Worm (Caenorhabditis elegans) whole organism, L1 larva: Measurements from ENCODE around the gene T03F7.5.
A peak's percentile ranks its signal among the peaks of the same experiment; 100 is the strongest.

Experiments
- C04F5.9 ChIP-seq: sonication (generic microtip); optimal IDR thresholded peaks from 2 replicates; lab custom pipeline; 2016; ENCODE audit warnings: missing genetic modification characterization, missing compliant biosample characterization
- F16B12.6 ChIP-seq: fragments of 150-350 bp; optimal IDR thresholded peaks from 2 replicates; lab custom pipeline; 2014; ENCODE audit warnings: missing biosample characterization, missing genetic modification characterization
- Y116A8C.19 ChIP-seq: sonication (generic microtip); optimal IDR thresholded peaks from 2 replicates; lab custom pipeline; 2016; ENCODE audit warnings: missing compliant biosample characterization, missing genetic modification characterization, borderline replicate concordance
- ama-1 ChIP-seq: fragments of 150-350 bp; optimal IDR thresholded peaks from 2 replicates; lab custom pipeline; 2014
- blmp-1 ChIP-seq: fragments of 150-350 bp; optimal IDR thresholded peaks from 2 replicates; lab custom pipeline; 2014; ENCODE audit warnings: missing biosample characterization, missing genetic modification characterization
- ceh-63 ChIP-seq: fragments of 200-800 bp; sonication (Bioruptor generic); optimal IDR thresholded peaks from 2 replicates; lab custom pipeline; 2018; ENCODE audit warnings: mild to moderate bottlenecking, missing genetic modification characterization, missing compliant biosample characterization
- ceh-88 ChIP-seq: fragments of 200-800 bp; sonication (Bioruptor generic); IDR thresholded peaks from 2 replicates; pipeline ENCODE4 v1.3.6; 2022; ENCODE audit warnings: missing genetic modification characterization, missing compliant biosample characterization
- efl-1 ChIP-seq, 4 experiments: fragments of 150-350 bp; optimal IDR thresholded peaks in 3 of 4; peaks in 1 of 4; 1 replicate in 1 of 4; 2 replicates in 3 of 4; lab custom pipeline; 2014; ENCODE audit warnings: missing biosample characterization in 2 of 4, missing genetic modification characterization in 2 of 4, missing genetic modification reagents in 2 of 4
- egl-27 ChIP-seq, 2 experiments: fragments of 150-350 bp in 1 of 2; sonication (generic microtip); optimal IDR thresholded peaks; 3 replicates each; lab custom pipeline; 2017 to 2018; ENCODE audit warnings: missing biosample characterization in 2 of 2, missing genetic modification characterization in 2 of 2, missing genetic modification reagents in 2 of 2
- fkh-10 ChIP-seq: sonication (generic microtip); optimal IDR thresholded peaks from 2 replicates; lab custom pipeline; 2017; ENCODE audit warnings: missing biosample characterization, missing genetic modification reagents, missing genetic modification characterization
- fkh-4 ChIP-seq: sonication (generic microtip); optimal IDR thresholded peaks from 2 replicates; lab custom pipeline; 2016; ENCODE audit warnings: missing compliant biosample characterization, missing genetic modification characterization, borderline replicate concordance
- fkh-8 ChIP-seq: sonication (generic microtip); optimal IDR thresholded peaks from 2 replicates; lab custom pipeline; 2016; ENCODE audit warnings: mild to moderate bottlenecking, missing genetic modification characterization, missing compliant biosample characterization
- fos-1 ChIP-seq: fragments of 150-350 bp; optimal IDR thresholded peaks from 2 replicates; lab custom pipeline; 2014; ENCODE audit warnings: missing biosample characterization, missing genetic modification characterization
- irx-1 ChIP-seq: sonication (generic microtip); optimal IDR thresholded peaks from 2 replicates; lab custom pipeline; 2016; ENCODE audit warnings: missing genetic modification characterization, missing compliant biosample characterization
- isw-1 ChIP-seq: fragments of 200-800 bp; sonication (Bioruptor generic); IDR thresholded peaks from 2 replicates; pipeline ENCODE4 v1.3.6; 2022; ENCODE audit warnings: missing genetic modification characterization, missing compliant biosample characterization
- lin-15B ChIP-seq: fragments of 150-350 bp; sonication (generic microtip); optimal IDR thresholded peaks from 3 replicates; lab custom pipeline; 2014; ENCODE audit warnings: missing biosample characterization, missing genetic modification characterization
- lin-35 ChIP-seq, 2 experiments: fragments of 150-350 bp; optimal IDR thresholded peaks; 2 replicates each; lab custom pipeline; 2014; ENCODE audit warnings: missing biosample characterization in 2 of 2, missing genetic modification characterization in 2 of 2, missing genetic modification reagents in 2 of 2
- lin-39 ChIP-seq: fragments of 150-350 bp; optimal IDR thresholded peaks from 2 replicates; lab custom pipeline; 2014; ENCODE audit warnings: missing biosample characterization, missing genetic modification reagents, missing genetic modification characterization
- lsy-2 ChIP-seq, 2 experiments: fragments of 150-350 bp; optimal IDR thresholded peaks; 2 replicates each; lab custom pipeline; 2014; ENCODE audit warnings: missing biosample characterization in 2 of 2, missing genetic modification characterization in 2 of 2
- mab-9 ChIP-seq: fragments of 200-800 bp; sonication (Bioruptor generic); IDR thresholded peaks from 2 replicates; pipeline ENCODE4 v1.3.6; 2022; ENCODE audit warnings: missing genetic modification reagents, missing genetic modification characterization, missing compliant biosample characterization
- nhr-28 ChIP-seq: fragments of 150-350 bp; optimal IDR thresholded peaks from 2 replicates; lab custom pipeline; 2014; ENCODE audit warnings: missing biosample characterization, missing genetic modification characterization
- nhr-71 ChIP-seq: sonication (generic microtip); optimal IDR thresholded peaks from 2 replicates; lab custom pipeline; 2016; ENCODE audit warnings: mild to moderate bottlenecking, missing genetic modification characterization, moderate library complexity, missing compliant biosample characterization
- nhr-76 ChIP-seq: sonication (generic microtip); optimal IDR thresholded peaks from 2 replicates; lab custom pipeline; 2017; ENCODE audit warnings: missing biosample characterization, missing genetic modification characterization
- nhr-77 ChIP-seq: fragments of 150-350 bp; optimal IDR thresholded peaks from 2 replicates; lab custom pipeline; 2014; ENCODE audit warnings: missing biosample characterization, missing genetic modification characterization
- nhr-85 ChIP-seq: sonication (generic microtip); peaks from one replicate; lab custom pipeline; 2016; ENCODE audit warnings: missing genetic modification characterization, inconsistent platforms, missing compliant biosample characterization
- pax-3 ChIP-seq: fragments of 200-800 bp; sonication (Bioruptor generic); optimal IDR thresholded peaks from 2 replicates; lab custom pipeline; 2018; ENCODE audit warnings: mild to moderate bottlenecking, missing genetic modification characterization, moderate library complexity, missing compliant biosample characterization
- skn-1 ChIP-seq: fragments of 150-350 bp; optimal IDR thresholded peaks from 2 replicates; lab custom pipeline; 2014; ENCODE audit warnings: missing biosample characterization, missing genetic modification characterization
- snpc-4 ChIP-seq: fragments of 150-350 bp; optimal IDR thresholded peaks from 2 replicates; lab custom pipeline; 2014; ENCODE audit warnings: missing biosample characterization, missing genetic modification characterization
- sptf-1 ChIP-seq: fragments of 150-350 bp; optimal IDR thresholded peaks from 2 replicates; lab custom pipeline; 2014; ENCODE audit warnings: missing biosample characterization, missing genetic modification characterization
- unc-130 ChIP-seq: fragments of 150-350 bp; optimal IDR thresholded peaks from 2 replicates; lab custom pipeline; 2017; ENCODE audit warnings: missing biosample characterization, missing genetic modification characterization, inconsistent platforms
- unc-30 ChIP-seq: sonication (generic microtip); optimal IDR thresholded peaks from 2 replicates; lab custom pipeline; 2017; ENCODE audit warnings: missing biosample characterization, missing genetic modification characterization
- unc-62 ChIP-seq: fragments of 150-350 bp; optimal IDR thresholded peaks from 2 replicates; lab custom pipeline; 2014; ENCODE audit warnings: missing biosample characterization, missing genetic modification reagents, missing genetic modification characterization
- unc-86 ChIP-seq: sonication (generic microtip); optimal IDR thresholded peaks from 2 replicates; lab custom pipeline; 2016; ENCODE audit warnings: missing genetic modification characterization, missing compliant biosample characterization
- vab-15 ChIP-seq: sonication (generic microtip); optimal IDR thresholded peaks from 2 replicates; lab custom pipeline; 2017; ENCODE audit warnings: missing genotype, mild to moderate bottlenecking, missing genetic modification characterization, missing compliant biosample characterization
- zag-1 ChIP-seq: fragments of 150-350 bp; optimal IDR thresholded peaks from 2 replicates; lab custom pipeline; 2014; ENCODE audit warnings: missing biosample characterization, missing genetic modification characterization
- zip-4 ChIP-seq: fragments of 200-800 bp; sonication (Bioruptor generic); optimal IDR thresholded peaks from 2 replicates; lab custom pipeline; 2018; ENCODE audit warnings: mild to moderate bottlenecking, missing genetic modification characterization, moderate library complexity, missing compliant biosample characterization
- ztf-11 ChIP-seq, 2 experiments: sonication (generic microtip); optimal IDR thresholded peaks; 2 replicates each; lab custom pipeline; 2016 to 2017; ENCODE audit warnings: missing genetic modification characterization in 2 of 2, missing biosample characterization in 1 of 2, missing compliant biosample characterization in 1 of 2

Gene T03F7.5

ce11 chrV:11281414-11282209 is 16.9 kb downstream of the T03F7.5 start (continued):
- TF ChIP-seq fkh-10 (GFP tag; lab: Kevin White, UChicago) (no peak), ztf-11 (tag; optimal IDR thresholded peaks at IDR 0.05; lab: Kevin White, UChicago) (no peak), unc-130 (tag; lab: Kevin White, UChicago) (peak; percentile 5), mab-9 (GFP tag; lab: Robert Waterston, UW) (no peak), nhr-85 (tag; lab: Kevin White, UChicago) (peak; percentile 37), ceh-63 (no peak), lin-15B (tag; lab: Kevin White, UChicago) (no peak), nhr-77 (tag; lab: Kevin White, UChicago) (no peak), irx-1 (tag; lab: Kevin White, UChicago) (peak; percentile 21), F16B12.6 (tag; lab: Kevin White, UChicago) (no peak), vab-15 (tag; lab: Kevin White, UChicago) (no peak), ama-1 (lab: Kevin White, UChicago) (no peak), lsy-2 (tag; optimal IDR thresholded peaks at IDR 0.05; lab: Kevin White, UChicago) (peak in 1 of 2 experiments; percentile 11), sptf-1 (tag; lab: Kevin White, UChicago) (no peak)

ce11 chrV:11279564-11279963 is 19.0 kb downstream of the T03F7.5 start:
- TF ChIP-seq skn-1 (tag; lab: Kevin White, UChicago) (no peak), lin-35 (GFP tag; optimal IDR thresholded peaks at IDR 0.05; lab: Kevin White, UChicago) (no peak), Y116A8C.19 (tag; lab: Kevin White, UChicago) (no peak), pax-3 (tag; lab: Kevin White, UChicago) (no peak), lsy-2 (tag; optimal IDR thresholded peaks at IDR 0.05; lab: Kevin White, UChicago) (no peak), C04F5.9 (no peak), nhr-77 (tag; lab: Kevin White, UChicago) (no peak), blmp-1 (tag; lab: Kevin White, UChicago) (no peak), lin-39 (tag; lab: Kevin White, UChicago) (no peak), fos-1 (tag; lab: Kevin White, UChicago) (no peak), nhr-71 (tag; lab: Kevin White, UChicago) (no peak), lin-15B (tag; lab: Kevin White, UChicago) (no peak), snpc-4 (tag; lab: Kevin White, UChicago) (no peak), zag-1 (tag; lab: Kevin White, UChicago) (no peak)

DNA sequence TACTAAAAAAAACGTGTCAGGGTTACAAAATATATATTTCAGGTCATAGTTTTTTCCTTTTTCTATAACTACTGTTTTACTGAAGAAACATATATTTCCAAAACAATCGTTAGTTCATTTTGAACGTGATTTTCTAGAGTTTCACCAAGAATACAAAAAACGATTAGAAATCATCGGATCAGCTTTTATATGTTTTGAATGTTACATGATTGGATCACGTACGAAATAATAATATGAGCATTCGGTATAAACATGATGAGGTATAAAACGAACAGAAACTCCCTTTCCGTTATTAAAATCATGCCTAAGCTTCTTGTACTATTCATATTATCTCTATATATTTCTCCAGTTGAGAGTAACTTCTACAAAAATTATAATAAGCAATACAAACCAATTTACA is 25.7 kb downstream of the T03F7.5 start, which contains the start of gene clec-223:
Gene clec-223, plus strand, starts transcription at position 301 of the 400 bp plus-strand sequence.
- TF ChIP-seq unc-86 (tag; lab: Kevin White, UChicago) = no peak
- TF ChIP-seq unc-62 (GFP tag; lab: Kevin White, UChicago) = no peak
- TF ChIP-seq nhr-28 (tag; lab: Kevin White, UChicago) = no peak
- TF ChIP-seq fkh-8 (tag; lab: Kevin White, UChicago) = no peak
- TF ChIP-seq nhr-76 = no peak
- TF ChIP-seq egl-27 (tag; optimal IDR thresholded peaks at IDR 0.05; lab: Kevin White, UChicago) = no peak
- TF ChIP-seq fkh-4 (tag; lab: Kevin White, UChicago) = no peak
- no peak for TF ChIP-seq efl-1 (optimal IDR thresholded peaks at IDR 0.05; lab: Kevin White, UChicago)
- TF ChIP-seq efl-1 (GFP tag; optimal IDR thresholded peaks at IDR 0.05 in 1 of 2; lab: Kevin White, UChicago) = no peak
- TF ChIP-seq isw-1 (GFP tag; lab: Robert Waterston, UW) = no peak
- TF ChIP-seq unc-30 (tag; lab: Kevin White, UChicago) = no peak
- TF ChIP-seq nhr-85 (tag; lab: Kevin White, UChicago) = no peak
- no peak for TF ChIP-seq lsy-2 (tag; optimal IDR thresholded peaks at IDR 0.05; lab: Kevin White, UChicago)
- TF ChIP-seq zip-4 (GFP tag; lab: Kevin White, UChicago) = no peak
- no peak for TF ChIP-seq ceh-88 (GFP tag; lab: Robert Waterston, UW)
